Fruit fly (Drosophila melanogaster): ENCODE data around the gene CG34428.

CG34428 gene

dm6 chr3L:13107307-13107938 lies 45.9 kb downstream of the CG34428 start:
- TF ChIP-seq CG17801 (GFP tag; optimal IDR thresholded peaks at IDR 0.05; ENCODE audit: partially characterized antibody): no peak

dm6 chr3L:13108354-13108882 lies 46.9 kb downstream of the CG34428 start:
- TF ChIP-seq CG17801 (GFP tag; optimal IDR thresholded peaks at IDR 0.05; ENCODE audit: partially characterized antibody): no peak

dm6 chr3L:13109362-13109761 lies 47.8 kb downstream of the CG34428 start:
- no peak for TF ChIP-seq CG17801 (GFP tag; optimal IDR thresholded peaks at IDR 0.05; ENCODE audit: partially characterized antibody)

dm6 chr3L:13111422-13111821 lies 49.9 kb downstream of the CG34428 start:
- no peak for TF ChIP-seq CG17801 (GFP tag; optimal IDR thresholded peaks at IDR 0.05; ENCODE audit: partially characterized antibody)

All from ovary, adult (tissue).